Fruit fly (Drosophila melanogaster): ENCODE results near the gene Hcf.

The Hcf gene

DNA sequence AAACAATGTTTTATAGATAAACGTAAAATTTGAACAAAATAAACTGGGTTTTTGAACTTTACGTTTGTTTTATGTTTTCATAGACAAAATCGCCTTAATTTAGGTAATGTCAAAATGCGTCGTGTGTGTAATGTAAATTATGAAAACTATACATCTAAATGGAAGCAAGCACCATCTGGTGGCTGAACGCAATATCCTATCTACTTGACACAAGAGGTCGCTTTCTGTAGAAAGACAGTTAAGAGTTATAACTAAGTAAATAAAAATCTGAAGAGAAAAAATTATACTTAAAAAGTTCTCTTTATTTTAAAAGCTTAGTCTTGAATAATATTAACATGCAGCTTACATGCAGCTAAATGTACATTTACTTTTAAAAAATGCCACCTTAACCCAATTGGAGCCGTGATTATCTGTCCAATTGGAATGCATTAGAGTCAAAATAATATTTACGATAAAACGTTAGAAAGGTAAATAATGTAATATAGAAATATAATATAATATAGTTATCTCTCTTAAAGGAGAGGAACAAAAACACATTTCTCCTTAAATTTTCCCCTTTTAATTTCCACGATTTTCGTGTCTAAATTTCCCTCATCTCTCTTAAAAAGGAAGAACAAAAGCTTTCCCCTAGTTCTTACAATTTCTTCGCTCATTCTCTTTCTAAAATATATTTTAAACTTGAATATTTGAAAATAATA is 65.0 kb downstream of the Hcf start (continued):
- TF ChIP-seq CG6654 (GFP tag; optimal IDR thresholded peaks at IDR 0.05) (peak; percentile 75), inv (GFP tag; IDR thresholded peaks at IDR 0.05; ENCODE audit: partially characterized antibody) (no peak; the same call in 1 of the 2 replicates), CG7556 (GFP tag; optimal IDR thresholded peaks at IDR 0.05) (peak; percentile 61), CG1832 (GFP tag; optimal IDR thresholded peaks at IDR 0.05) (no peak), CG8944 (GFP tag; optimal IDR thresholded peaks at IDR 0.05) (peak; percentile 94), ci (GFP tag; IDR thresholded peaks at IDR 0.05) (peak; percentile 98), wor (GFP tag; IDR thresholded peaks at IDR 0.05) (peak; percentile 76), p53 (GFP tag; optimal IDR thresholded peaks at IDR 0.05) (peak; percentile 89), E2f1 (GFP tag; IDR thresholded peaks at IDR 0.05) (peak; percentile 89), CG4424 (GFP tag; optimal IDR thresholded peaks at IDR 0.05) (peak; percentile 96), CG6791 (GFP tag; IDR thresholded peaks at IDR 0.05; ENCODE audit: partially characterized antibody) (no peak), Dek (tag; optimal IDR thresholded peaks at IDR 0.05) (peak; percentile 83), Hand (GFP tag; optimal IDR thresholded peaks at IDR 0.05) (peak; percentile 44), Sox102F (GFP tag; optimal IDR thresholded peaks at IDR 0.05) (peak; percentile 94), CG10979 (tag; optimal IDR thresholded peaks at IDR 0.05) (peak; percentile 92), CG6175 (GFP tag; IDR thresholded peaks at IDR 0.05) (no peak; the same call in 2 of the 3 replicates), MTF-1 (GFP tag; optimal IDR thresholded peaks at IDR 0.05; ENCODE audit: borderline replicate concordance) (no peak), sr (GFP tag; IDR thresholded peaks at IDR 0.05) (no peak), esg (GFP tag; conservative IDR thresholded peaks at IDR 0.05) (no peak; the same call in 1 of the 2 replicates), aop (GFP tag; IDR thresholded peaks at IDR 0.05) (no peak), scrt (GFP tag; optimal IDR thresholded peaks at IDR 0.05) (peak; percentile 79), sqz (GFP tag; optimal IDR thresholded peaks at IDR 0.05) (peak; percentile 92), stwl (tag; optimal IDR thresholded peaks at IDR 0.05) (no peak), CG4360 (GFP tag; IDR thresholded peaks at IDR 0.05) (peak; percentile 39; the same call in 1 of the 2 replicates), her (GFP tag; optimal IDR thresholded peaks at IDR 0.05) (peak; percentile 87), salm (tag; optimal IDR thresholded peaks at IDR 0.05) (peak; percentile 69), Kr (GFP tag; optimal IDR thresholded peaks at IDR 0.05) (no peak), br (optimal IDR thresholded peaks at IDR 0.05) (no peak), Sry-β (GFP tag; optimal IDR thresholded peaks at IDR 0.05) (peak; percentile 63), CG11560 (tag; IDR thresholded peaks at IDR 0.05) (no peak), zen2 (GFP tag; IDR thresholded peaks at IDR 0.05; ENCODE audit: partially characterized antibody) (no peak), CG7839 (tag; optimal IDR thresholded peaks at IDR 0.05) (peak; percentile 91), Atf3 (GFP tag; optimal IDR thresholded peaks at IDR 0.05) (peak; percentile 95), Asciz (GFP tag; optimal IDR thresholded peaks at IDR 0.05) (peak; percentile 88), gce (GFP tag; IDR thresholded peaks at IDR 0.05) (peak; percentile 94; the same call in 1 of the 3 replicates), Meics (GFP tag; optimal IDR thresholded peaks at IDR 0.05) (peak; percentile 94), CG12391 (tag; optimal IDR thresholded peaks at IDR 0.05) (peak; percentile 84), CG16815 (GFP tag; optimal IDR thresholded peaks at IDR 0.05) (peak; percentile 87), hkb (optimal IDR thresholded peaks at IDR 0.05) (no peak), hkb (GFP tag; IDR thresholded peaks at IDR 0.05) (peak; percentile 85), caup (GFP tag; optimal IDR thresholded peaks at IDR 0.05; ENCODE audit: severe bottlenecking) (peak; percentile 95), ash1 (GFP tag; optimal IDR thresholded peaks at IDR 0.05) (peak; percentile 85), Hmr (GFP tag; optimal IDR thresholded peaks at IDR 0.05) (peak; percentile 95), tx (GFP tag; optimal IDR thresholded peaks at IDR 0.05) (peak; percentile 87), Gsc (GFP tag; IDR thresholded peaks at IDR 0.05) (no peak), HLH4C (GFP tag; IDR thresholded peaks at IDR 0.05; ENCODE audit: partially characterized antibody) (no peak), grau (tag; optimal IDR thresholded peaks at IDR 0.05) (peak; percentile 86), CG3995 (GFP tag; optimal IDR thresholded peaks at IDR 0.05) (peak; percentile 23), CoRest (tag; optimal IDR thresholded peaks at IDR 0.05) (peak; percentile 90)
